Fruit fly (Drosophila melanogaster) whole organism, prepupa: ENCODE data around the gene CG34278.

Experiments
- CG10669 ChIP-seq: fragments of 200-800 bp; sonication (Bioruptor generic); optimal IDR thresholded peaks from 3 replicates; lab custom pipeline; 2018; ENCODE audit warnings: missing biosample characterization, mild to moderate bottlenecking, missing genetic modification characterization, moderate library complexity
- CG11294 ChIP-seq: fragments of 200-800 bp; sonication (Bioruptor generic); IDR thresholded peaks from 2 replicates; pipeline ENCODE4 v1.3.6; 2022; ENCODE audit warnings: missing biosample characterization, missing genetic modification characterization
- CG11902 ChIP-seq: fragments of 200-800 bp; sonication (Bioruptor generic); optimal IDR thresholded peaks from 3 replicates; lab custom pipeline; 2016; ENCODE audit warnings: missing biosample characterization, missing genetic modification characterization
- CG15336 ChIP-seq: fragments of 200-800 bp; sonication (Bioruptor generic); IDR thresholded peaks from 2 replicates; pipeline ENCODE4 v1.3.6; 2022; ENCODE audit warnings: missing biosample characterization, missing genetic modification characterization
- CG1621 ChIP-seq: fragments of 200-800 bp; sonication (Bioruptor generic); optimal IDR thresholded peaks from 3 replicates; lab custom pipeline; 2018; ENCODE audit warnings: missing biosample characterization, mild to moderate bottlenecking, missing genetic modification characterization
- CG16779 ChIP-seq: fragments of 200-800 bp; sonication (Bioruptor generic); optimal IDR thresholded peaks from 3 replicates; lab custom pipeline; 2017; ENCODE audit warnings: missing biosample characterization, mild to moderate bottlenecking, missing genetic modification characterization
- CG34406 ChIP-seq: fragments of 200-800 bp; sonication (Bioruptor generic); optimal IDR thresholded peaks from 3 replicates; lab custom pipeline; 2016; ENCODE audit warnings: missing biosample characterization, missing genetic modification characterization
- CG3919 ChIP-seq: fragments of 200-800 bp; sonication (Bioruptor generic); optimal IDR thresholded peaks from 3 replicates; lab custom pipeline; 2016; ENCODE audit warnings: missing biosample characterization, missing genetic modification characterization
- CG4318 ChIP-seq: fragments of 200-800 bp; sonication (Bioruptor generic); optimal IDR thresholded peaks from 3 replicates; lab custom pipeline; 2017; ENCODE audit warnings: missing biosample characterization, mild to moderate bottlenecking, missing genetic modification characterization
- CG6276 ChIP-seq: fragments of 200-800 bp; sonication (Bioruptor generic); optimal IDR thresholded peaks from 2 replicates; lab custom pipeline; 2017; ENCODE audit warnings: missing biosample characterization, mild to moderate bottlenecking, missing genetic modification characterization
- CG6808 ChIP-seq: fragments of 200-800 bp; sonication (Bioruptor generic); optimal IDR thresholded peaks from 3 replicates; lab custom pipeline; 2017; ENCODE audit warnings: missing biosample characterization, missing genetic modification characterization, mild to moderate bottlenecking, moderate library complexity, missing genetic modification reagents
- CG6854 ChIP-seq: fragments of 200-800 bp; sonication (Bioruptor generic); optimal IDR thresholded peaks from 2 replicates; lab custom pipeline; 2017; ENCODE audit warnings: missing biosample characterization, mild to moderate bottlenecking, missing genetic modification characterization
- CG7368 ChIP-seq: fragments of 200-800 bp; sonication (Bioruptor generic); optimal IDR thresholded peaks from 3 replicates; lab custom pipeline; 2016; ENCODE audit warnings: missing biosample characterization, missing genetic modification characterization
- Eip75B ChIP-seq: fragments of 200-800 bp; sonication (Bioruptor generic); optimal IDR thresholded peaks from 3 replicates; lab custom pipeline; 2016; ENCODE audit warnings: missing biosample characterization, missing genetic modification characterization
- Eip78C ChIP-seq: fragments of 200-800 bp; sonication (Bioruptor generic); peaks from one replicate; lab custom pipeline; 2016; ENCODE audit warnings: missing biosample characterization, missing genetic modification characterization
- Gug ChIP-seq: fragments of 200-800 bp; sonication (Bioruptor generic); IDR thresholded peaks from 2 replicates; pipeline ENCODE4 v1.3.6; 2022; ENCODE audit warnings: missing biosample characterization, missing genetic modification characterization
- Hr39 ChIP-seq: fragments of 200-800 bp; sonication (Bioruptor generic); optimal IDR thresholded peaks from 2 replicates; lab custom pipeline; 2016; ENCODE audit warnings: missing biosample characterization, missing genetic modification characterization
- Met ChIP-seq: fragments of 200-800 bp; sonication (Bioruptor generic); optimal IDR thresholded peaks from 3 replicates; lab custom pipeline; 2016; ENCODE audit warnings: missing biosample characterization, missing genetic modification characterization
- OdsH ChIP-seq: fragments of 200-800 bp; sonication (Bioruptor generic); optimal IDR thresholded peaks from 3 replicates; lab custom pipeline; 2016; ENCODE audit warnings: missing biosample characterization, missing genetic modification characterization
- Smox ChIP-seq: fragments of 200-800 bp; sonication (Bioruptor generic); optimal IDR thresholded peaks from 3 replicates; lab custom pipeline; 2016; ENCODE audit warnings: missing biosample characterization, missing genetic modification characterization
- Sox102F ChIP-seq: fragments of 200-800 bp; sonication (Bioruptor generic); optimal IDR thresholded peaks from 2 replicates; lab custom pipeline; 2016; ENCODE audit warnings: missing biosample characterization, mild to moderate bottlenecking, missing genetic modification characterization
- achi ChIP-seq: fragments of 200-800 bp; sonication (Bioruptor generic); optimal IDR thresholded peaks from 3 replicates; lab custom pipeline; 2016; ENCODE audit warnings: missing biosample characterization, missing genetic modification characterization
- dac ChIP-seq: fragments of 200-800 bp; sonication (Bioruptor generic); optimal IDR thresholded peaks from 2 replicates; lab custom pipeline; 2017; ENCODE audit warnings: missing biosample characterization, mild to moderate bottlenecking, missing genetic modification characterization
- dsx ChIP-seq: fragments of 200-800 bp; optimal IDR thresholded peaks from 3 replicates; lab custom pipeline; 2019; ENCODE audit warnings: missing biosample characterization, mild to moderate bottlenecking, missing genetic modification characterization, moderate library complexity; ENCODE audit not compliant: poor library complexity, severe bottlenecking
- eg ChIP-seq: fragments of 200-800 bp; sonication (Bioruptor generic); IDR thresholded peaks from 3 replicates; pipeline ENCODE4 v1.3.6; 2022; ENCODE audit warnings: missing biosample characterization, missing genetic modification characterization
- lz ChIP-seq: fragments of 200-800 bp; sonication (Bioruptor generic); optimal IDR thresholded peaks from 3 replicates; lab custom pipeline; 2016; ENCODE audit warnings: missing biosample characterization, missing genetic modification characterization
- spab ChIP-seq: fragments of 200-800 bp; sonication (Bioruptor generic); optimal IDR thresholded peaks from 2 replicates; lab custom pipeline; 2017; ENCODE audit warnings: missing biosample characterization, mild to moderate bottlenecking, missing genetic modification characterization, missing genetic modification reagents
- svp ChIP-seq: fragments of 200-800 bp; sonication (Bioruptor generic); peaks from one replicate; lab custom pipeline; 2016; ENCODE audit warnings: missing biosample characterization, missing genetic modification characterization
- topi ChIP-seq: fragments of 200-800 bp; sonication (Bioruptor generic); optimal IDR thresholded peaks from 3 replicates; lab custom pipeline; 2016; ENCODE audit warnings: missing biosample characterization, missing genetic modification characterization
- vri ChIP-seq: fragments of 200-800 bp; sonication (Bioruptor generic); optimal IDR thresholded peaks from 3 replicates; lab custom pipeline; 2016; ENCODE audit warnings: missing biosample characterization, mild to moderate bottlenecking, missing genetic modification characterization

The CG34278 gene

dm6 chr3R:17133897-17134296 is 13.6 kb downstream of the CG34278 start, which contains the start of gene CG31267:
TSS of gene CG31267 (plus strand) at chr3R:17134197.
- TF ChIP-seq dsx (GFP tag; lab: Kevin White, UChicago) = no peak
- peak; percentile 14 for TF ChIP-seq svp (GFP tag; lab: Kevin White, UChicago)

dm6 chr3R:17135747-17136146 is 15.5 kb downstream of the CG34278 start, which contains the start of gene CG5246:
TSS of gene CG5246 (plus strand) at chr3R:17136111.
- no peak for TF ChIP-seq CG10669 (GFP tag; lab: Kevin White, UChicago)
- peak; percentile 45 for TF ChIP-seq vri (GFP tag; lab: Kevin White, UChicago)
- TF ChIP-seq svp (GFP tag; lab: Kevin White, UChicago) = peak; percentile 46
- no peak for TF ChIP-seq CG7368

DNA sequence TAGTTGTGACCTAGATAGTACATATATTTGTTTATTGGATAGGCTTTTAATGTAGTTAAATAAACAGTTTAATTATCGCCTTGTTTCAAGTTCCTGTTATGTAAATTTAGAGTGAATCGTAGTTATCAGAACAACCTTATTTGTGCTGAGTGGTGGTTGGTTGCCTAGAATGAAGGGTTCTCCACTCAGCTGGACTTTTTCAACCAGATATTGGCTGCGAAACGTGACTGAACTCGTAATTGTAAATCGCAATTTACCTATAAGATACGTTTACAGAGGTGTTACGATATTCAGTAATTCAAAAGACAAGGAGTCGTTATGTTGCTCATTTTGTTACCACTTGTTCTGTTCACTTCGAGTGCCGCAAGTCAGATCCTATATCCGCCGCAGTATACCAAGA is 17.3 kb downstream of the CG34278 start, which contains the start of gene CG5255:
Gene CG5255, plus strand, starts transcription at position 301 of the 400 bp plus-strand sequence.
- TF ChIP-seq svp (GFP tag; lab: Kevin White, UChicago) (no peak), CG6808 (GFP tag; lab: Kevin White, UChicago) (no peak), lz (no peak), Eip78C (no peak), CG11902 (GFP tag; lab: Kevin White, UChicago) (no peak), CG3919 (GFP tag; lab: Kevin White, UChicago) (no peak), CG11294 (GFP tag; lab: Robert Waterston, UW) (no peak), dac (GFP tag; lab: Kevin White, UChicago) (no peak), spab (GFP tag; lab: Kevin White, UChicago) (no peak), Smox (GFP tag; lab: Kevin White, UChicago) (no peak), achi (no peak), topi (GFP tag; lab: Kevin White, UChicago) (no peak), Hr39 (no peak), Sox102F (GFP tag; lab: Kevin White, UChicago) (no peak), CG34406 (GFP tag; lab: Kevin White, UChicago) (no peak), CG15336 (GFP tag; lab: Robert Waterston, UW) (no peak), eg (GFP tag; lab: Robert Waterston, UW) (no peak), Gug (GFP tag; lab: Robert Waterston, UW) (no peak), OdsH (GFP tag; lab: Kevin White, UChicago) (no peak), CG6854 (GFP tag; lab: Kevin White, UChicago) (no peak)

DNA sequence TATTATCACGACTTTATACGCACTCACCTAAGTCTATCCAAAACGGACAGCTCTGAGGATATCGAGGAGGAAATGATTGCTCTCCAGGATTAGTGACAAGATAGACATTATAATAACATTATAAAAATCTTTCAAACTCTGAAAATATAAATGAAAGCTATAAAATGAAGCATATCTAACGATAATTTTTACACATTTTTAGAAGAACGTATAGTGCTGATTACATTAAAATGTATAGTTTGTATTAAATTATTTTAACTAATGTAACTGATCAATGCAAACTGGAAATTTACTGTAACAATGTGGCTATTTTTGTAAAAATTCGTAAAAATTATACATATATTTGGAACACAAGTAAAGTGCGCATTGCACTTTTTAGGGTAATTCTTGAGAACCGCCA is 18.4 kb downstream of the CG34278 start, which contains the start of gene CG5265:
Gene CG5265, plus strand, starts transcription at position 301 of the 400 bp plus-strand sequence.
- TF ChIP-seq spab (GFP tag; lab: Kevin White, UChicago) = no peak
- TF ChIP-seq CG4318 (GFP tag; lab: Kevin White, UChicago) = no peak
- no peak for TF ChIP-seq CG6276 (GFP tag; lab: Kevin White, UChicago)
- TF ChIP-seq Hr39 = no peak
- TF ChIP-seq CG6854 (GFP tag; lab: Kevin White, UChicago) = no peak
- TF ChIP-seq Met (GFP tag; lab: Kevin White, UChicago) = no peak
- TF ChIP-seq, all 60 proteins: peak for 0

dm6 chr3R:17142304-17142703 is 22.0 kb downstream of the CG34278 start, which contains the start of gene TwdlW:
TSS of gene TwdlW (minus strand) at chr3R:17142404.
- TF ChIP-seq CG1621 (tag; lab: Kevin White, UChicago) (no peak), CG16779 (tag; lab: Kevin White, UChicago) (no peak)
- TF ChIP-seq, all 60 proteins: peak for 0

dm6 chr3R:17147647-17148244 is 27.5 kb downstream of the CG34278 start:
- TF ChIP-seq Eip75B (GFP tag; lab: Kevin White, UChicago) (no peak), svp (GFP tag; lab: Kevin White, UChicago) (peak; percentile 86)
